Worm (Caenorhabditis elegans) whole organism, young adult: ENCODE measurements around the gene T04C12.8.

Source experiments
- F37B4.10 ChIP-seq: fragments of 200-800 bp; sonication (Bioruptor generic); IDR thresholded peaks from 2 replicates; pipeline ENCODE4 v1.3.6; 2022; ENCODE audit warnings: missing genetic modification characterization, missing compliant biosample characterization
- F55B11.4 ChIP-seq: sonication (generic microtip); optimal IDR thresholded peaks from 2 replicates; lab custom pipeline; 2016; ENCODE audit warnings: missing compliant biosample characterization, missing genetic modification characterization, borderline replicate concordance; ENCODE audit not compliant: insufficient read depth
- Y79H2A.3 ChIP-seq: fragments of 200-800 bp; sonication (Bioruptor generic); conservative IDR thresholded peaks from 2 replicates; pipeline ENCODE4 v1.3.6; 2022; ENCODE audit warnings: missing genetic modification reagents, missing genetic modification characterization, missing compliant biosample characterization
- snpc-1.3 ChIP-seq: sonication (generic microtip); optimal IDR thresholded peaks from 2 replicates; lab custom pipeline; 2017; ENCODE audit warnings: missing genetic modification characterization, mild to moderate bottlenecking, missing compliant biosample characterization, antibody characterized with exemption, moderate library complexity, missing genotype, missing genetic modification reagents; ENCODE audit not compliant: insufficient read depth

DNA sequence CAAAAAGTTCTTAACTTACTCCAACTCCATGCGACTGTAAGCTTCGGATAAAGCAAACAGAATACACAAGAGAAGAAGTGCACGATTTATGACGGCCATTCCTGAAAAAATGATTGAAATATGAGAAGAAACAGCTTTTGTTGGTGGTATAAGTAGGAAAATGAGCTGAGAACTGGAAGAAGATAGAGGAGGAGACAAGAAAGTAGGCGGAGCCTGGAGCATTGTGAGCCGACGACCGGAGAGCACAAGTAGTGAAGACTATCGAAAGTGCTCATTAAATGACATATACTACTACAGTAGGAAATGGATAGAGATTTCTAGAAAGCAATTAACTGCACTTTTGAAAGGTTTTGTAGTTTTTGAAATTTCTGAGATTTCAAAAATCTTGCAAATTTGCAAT lies 3.6 kb downstream of the T04C12.8 start, which contains the start of gene nlp-80:
- TF ChIP-seq snpc-1.3 (tag; lab: Kevin White, UChicago) (no peak), F37B4.10 (GFP tag; lab: Robert Waterston, UW) (no peak), Y79H2A.3 (no peak), F55B11.4 (tag; lab: Kevin White, UChicago) (no peak)
